Worm (Caenorhabditis elegans) whole organism, midembryonic: ENCODE results near the gene F41E6.8.

ENCODE experiments used
- T22C8.4 ChIP-seq: fragments of 200-800 bp; sonication (Bioruptor generic); IDR thresholded peaks from 2 replicates; pipeline ENCODE4 v1.3.6; 2022; ENCODE audit warnings: missing genetic modification characterization, missing compliant biosample characterization
- cog-1 ChIP-seq: sonication (generic microtip); optimal IDR thresholded peaks from 2 replicates; lab custom pipeline; 2016; ENCODE audit warnings: missing genetic modification characterization, missing compliant biosample characterization
- flt-1 ChIP-seq: fragments of 200-800 bp; sonication (Bioruptor generic); IDR thresholded peaks from 2 replicates; pipeline ENCODE4 v1.3.6; 2022; ENCODE audit warnings: missing genetic modification characterization, missing compliant biosample characterization
- klf-2 ChIP-seq: fragments of 200-800 bp; sonication (Bioruptor generic); conservative IDR thresholded peaks from 2 replicates; pipeline ENCODE4 v1.3.6; 2022; ENCODE audit warnings: missing genetic modification reagents, missing genetic modification characterization, missing compliant biosample characterization
- med-1 ChIP-seq: sonication (generic microtip); optimal IDR thresholded peaks from 2 replicates; lab custom pipeline; 2017; ENCODE audit warnings: missing genetic modification characterization, mild to moderate bottlenecking, missing compliant biosample characterization, antibody characterized with exemption, missing genetic modification reagents; ENCODE audit not compliant: insufficient read depth
- ref-1 ChIP-seq: fragments of 200-800 bp; sonication (Bioruptor generic); conservative IDR thresholded peaks from 2 replicates; pipeline ENCODE4 v1.3.6; 2022; ENCODE audit warnings: missing genetic modification reagents, missing genetic modification characterization, missing compliant biosample characterization
- tab-1 ChIP-seq: fragments of 200-800 bp; sonication (Bioruptor generic); IDR thresholded peaks from 2 replicates; pipeline ENCODE4 v1.3.6; 2022; ENCODE audit warnings: missing genetic modification characterization, missing compliant biosample characterization
- ztf-23 ChIP-seq: fragments of 200-800 bp; sonication (Bioruptor generic); IDR thresholded peaks from 2 replicates; pipeline ENCODE4 v1.3.6; 2022; ENCODE audit warnings: missing genetic modification reagents, missing genetic modification characterization, missing compliant biosample characterization
- ztf-29 ChIP-seq: fragments of 200-800 bp; sonication (Bioruptor generic); IDR thresholded peaks from 2 replicates; pipeline ENCODE4 v1.3.6; 2022; ENCODE audit warnings: missing genetic modification reagents, missing genetic modification characterization, missing compliant biosample characterization

Gene F41E6.8

ce11 chrV:8610633-8611404 lies 9.5 kb upstream of the F41E6.8 start, which contains the start of gene fip-4:
fip-4 (minus strand) TSS chrV:8611268.
- TF ChIP-seq T22C8.4: no peak
- no peak for TF ChIP-seq tab-1 (GFP tag; lab: Robert Waterston, UW)
- TF ChIP-seq ref-1 (GFP tag; lab: Robert Waterston, UW): no peak
- no peak for TF ChIP-seq klf-2 (GFP tag; lab: Robert Waterston, UW)
- no peak for TF ChIP-seq ztf-23 (GFP tag; lab: Robert Waterston, UW)
- TF ChIP-seq cog-1 (tag; lab: Kevin White, UChicago): no peak
- TF ChIP-seq ztf-29 (GFP tag; lab: Robert Waterston, UW): no peak
- no peak for TF ChIP-seq med-1 (GFP tag; lab: Kevin White, UChicago)
- no peak for TF ChIP-seq flt-1 (GFP tag; lab: Robert Waterston, UW)

DNA sequence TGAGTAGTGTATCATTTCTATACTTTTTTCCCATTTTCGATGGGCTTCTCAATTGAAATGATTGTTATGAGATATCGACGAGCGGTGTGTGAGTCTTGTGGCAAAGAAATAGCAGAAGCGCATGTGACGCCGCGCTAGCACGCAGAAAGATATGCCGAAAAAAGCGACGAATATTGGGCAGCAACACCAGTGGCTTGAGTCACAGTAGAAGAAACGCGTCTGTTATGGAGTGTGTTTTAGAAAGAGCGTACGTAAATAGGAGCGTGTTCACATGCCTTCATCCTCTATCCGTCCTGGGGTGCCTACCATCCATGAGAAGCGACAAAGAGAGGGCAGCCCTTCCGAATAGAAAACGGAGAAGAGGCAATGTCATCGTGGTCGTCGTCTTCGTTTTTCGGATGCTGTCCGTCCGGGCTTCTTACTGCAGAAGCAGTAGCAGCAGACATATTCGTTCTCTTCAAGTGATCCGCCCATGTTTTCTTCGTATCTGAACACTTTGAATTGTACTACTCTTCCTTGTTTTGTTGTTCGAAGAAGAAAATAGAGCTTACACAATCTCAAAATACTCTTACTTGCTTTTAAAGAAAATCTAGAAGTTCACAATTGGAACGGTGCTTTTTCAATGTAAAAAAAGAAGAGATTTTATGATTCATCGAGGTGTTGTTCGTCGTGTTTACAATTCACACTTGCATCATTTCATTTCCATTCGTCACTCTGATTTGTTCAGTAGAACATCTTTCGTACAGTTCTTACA lies 8.6 kb upstream of the F41E6.8 start:
- no peak for TF ChIP-seq T22C8.4
- TF ChIP-seq klf-2 (GFP tag; lab: Robert Waterston, UW): no peak
- 0 out of 2 replicates have a peak, but pooled peaks have one; percentile 42 for TF ChIP-seq ztf-23 (GFP tag; lab: Robert Waterston, UW)
- no peak for TF ChIP-seq ztf-29 (GFP tag; lab: Robert Waterston, UW)

ce11 chrV:8608483-8608882 lies 7.2 kb upstream of the F41E6.8 start:
- TF ChIP-seq ztf-29 (GFP tag; lab: Robert Waterston, UW) (no peak), klf-2 (GFP tag; lab: Robert Waterston, UW) (no peak), flt-1 (GFP tag; lab: Robert Waterston, UW) (no peak), T22C8.4 (no peak), ztf-23 (GFP tag; lab: Robert Waterston, UW) (no peak), cog-1 (tag; lab: Kevin White, UChicago) (no peak), ref-1 (GFP tag; lab: Robert Waterston, UW) (no peak), med-1 (GFP tag; lab: Kevin White, UChicago) (no peak), tab-1 (GFP tag; lab: Robert Waterston, UW) (no peak)

DNA sequence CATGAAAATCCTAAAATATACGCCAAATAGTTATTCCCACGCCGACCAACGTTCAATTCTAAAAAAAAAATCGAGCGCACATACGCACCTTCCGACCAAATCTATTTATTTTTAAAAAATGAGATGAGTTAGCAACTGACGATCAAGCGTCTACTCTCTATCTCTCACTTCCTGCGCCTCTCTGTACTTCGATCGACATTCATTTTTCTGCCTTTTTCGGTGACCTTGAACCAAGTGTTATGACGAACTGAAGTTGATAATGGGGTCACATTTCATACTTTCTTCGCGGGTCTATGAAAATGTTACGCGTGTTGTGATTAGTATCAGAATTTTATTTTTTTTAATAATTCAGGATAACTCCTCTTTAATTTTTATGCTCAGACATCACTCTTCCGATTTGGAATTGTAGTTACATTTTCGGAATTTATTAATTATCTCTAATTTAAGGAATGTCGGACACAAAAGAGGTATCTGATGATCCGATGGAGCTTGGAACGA lies 6.1 kb upstream of the F41E6.8 start, which contains the start of gene smk-1:
Gene smk-1, plus strand, starts transcription at position 448 of the 498 bp plus-strand sequence.
- TF ChIP-seq cog-1 (tag; lab: Kevin White, UChicago) (no peak), flt-1 (GFP tag; lab: Robert Waterston, UW) (no peak)

DNA sequence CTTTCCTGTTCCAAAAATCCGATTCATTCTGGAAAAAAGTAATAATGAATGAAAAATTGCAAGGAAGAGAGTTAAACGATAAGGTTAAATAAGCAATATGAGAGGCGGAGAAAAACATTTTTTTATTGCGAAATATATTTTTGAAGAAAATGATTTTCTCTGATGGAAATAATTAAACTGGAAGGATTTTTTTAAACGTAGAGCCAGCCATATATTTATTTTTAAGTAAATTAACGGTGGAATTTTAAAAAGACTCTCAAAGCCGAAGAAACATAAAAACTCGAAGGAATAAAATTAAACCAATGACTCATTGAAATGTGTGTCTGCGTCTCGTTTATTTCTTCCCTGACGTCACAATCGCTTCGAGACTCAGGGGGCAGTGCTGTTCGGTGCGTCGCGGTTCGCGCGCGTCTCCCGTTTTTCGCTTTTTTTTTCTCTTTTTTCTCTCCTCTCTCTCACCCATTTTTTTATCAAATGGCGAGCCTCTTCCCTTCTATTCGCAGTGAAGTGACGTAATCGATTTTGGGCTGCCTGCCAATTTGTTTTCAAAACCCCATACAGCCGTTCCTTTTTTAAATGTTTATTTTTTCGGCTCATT lies 4.9 kb upstream of the F41E6.8 start, which contains the start of gene vps-60:
Gene vps-60, minus strand, starts transcription at position 30 of the 598 bp plus-strand sequence.
- TF ChIP-seq T22C8.4 (no peak), ref-1 (GFP tag; lab: Robert Waterston, UW) (no peak), ztf-29 (GFP tag; lab: Robert Waterston, UW) (no peak), klf-2 (GFP tag; lab: Robert Waterston, UW) (no peak), med-1 (GFP tag; lab: Kevin White, UChicago) (no peak), tab-1 (GFP tag; lab: Robert Waterston, UW) (no peak), cog-1 (tag; lab: Kevin White, UChicago) (peak; percentile 71), ztf-23 (GFP tag; lab: Robert Waterston, UW) (0 out of 2 replicates have a peak, but pooled peaks have one; percentile 31), flt-1 (GFP tag; lab: Robert Waterston, UW) (0 out of 2 replicates have a peak, but pooled peaks have one; percentile 26)

ce11 chrV:8603272-8603671 lies 2.0 kb upstream of the F41E6.8 start, which contains the start of gene F41E6.5:
F41E6.5 (plus strand) TSS chrV:8603480.
- TF ChIP-seq ztf-29 (GFP tag; lab: Robert Waterston, UW) (no peak), tab-1 (GFP tag; lab: Robert Waterston, UW) (no peak), klf-2 (GFP tag; lab: Robert Waterston, UW) (no peak)

ce11 chrV:8602638-8603037 lies 1.3 kb upstream of the F41E6.8 start, which contains the start of gene F41E6.15:
F41E6.15 (minus strand) TSS chrV:8602738.
- no peak for TF ChIP-seq med-1 (GFP tag; lab: Kevin White, UChicago)
- TF ChIP-seq tab-1 (GFP tag; lab: Robert Waterston, UW): no peak
- TF ChIP-seq ref-1 (GFP tag; lab: Robert Waterston, UW): no peak
- TF ChIP-seq klf-2 (GFP tag; lab: Robert Waterston, UW): no peak
- TF ChIP-seq flt-1 (GFP tag; lab: Robert Waterston, UW): no peak
- no peak for TF ChIP-seq T22C8.4
- no peak for TF ChIP-seq ztf-29 (GFP tag; lab: Robert Waterston, UW)
- TF ChIP-seq cog-1 (tag; lab: Kevin White, UChicago): no peak
- no peak for TF ChIP-seq ztf-23 (GFP tag; lab: Robert Waterston, UW)

ce11 chrV:8599957-8600356 lies 1.4 kb downstream of the F41E6.8 start:
- TF ChIP-seq ref-1 (GFP tag; lab: Robert Waterston, UW): no peak
- TF ChIP-seq tab-1 (GFP tag; lab: Robert Waterston, UW): no peak
- TF ChIP-seq flt-1 (GFP tag; lab: Robert Waterston, UW): no peak
- TF ChIP-seq klf-2 (GFP tag; lab: Robert Waterston, UW): no peak

ce11 chrV:8599192-8599591 lies 2.1 kb downstream of the F41E6.8 start, which contains the start of gene F41E6.7:
F41E6.7 (minus strand) TSS chrV:8599292.
- TF ChIP-seq cog-1 (tag; lab: Kevin White, UChicago) (no peak), T22C8.4 (no peak), med-1 (GFP tag; lab: Kevin White, UChicago) (no peak), flt-1 (GFP tag; lab: Robert Waterston, UW) (no peak), ztf-29 (GFP tag; lab: Robert Waterston, UW) (no peak), ztf-23 (GFP tag; lab: Robert Waterston, UW) (no peak)
